Worm (Caenorhabditis elegans): ENCODE results near the gene srt-41.

ce11 chrV:1803043-1803442 is at the start of gene srt-41:
- no peak for TF ChIP-seq R02D3.7 (tag; optimal IDR thresholded peaks at IDR 0.05)
- TF ChIP-seq tbx-2 (tag; optimal IDR thresholded peaks at IDR 0.05) = no peak
- TF ChIP-seq nhr-11 (tag; optimal IDR thresholded peaks at IDR 0.05) = no peak
- no peak for TF ChIP-seq nhr-28 (tag; optimal IDR thresholded peaks at IDR 0.05)
- TF ChIP-seq ztf-11 (tag; optimal IDR thresholded peaks at IDR 0.05) = no peak
- no peak for TF ChIP-seq skn-1 (tag; optimal IDR thresholded peaks at IDR 0.05)
- no peak for TF ChIP-seq ama-1 (optimal IDR thresholded peaks at IDR 0.05)
- TF ChIP-seq mdl-1 (tag; optimal IDR thresholded peaks at IDR 0.05) = no peak
- TF ChIP-seq ceh-16 (tag; optimal IDR thresholded peaks at IDR 0.05) = no peak
- no peak for TF ChIP-seq zag-1 (tag; optimal IDR thresholded peaks at IDR 0.05)
- no peak for TF ChIP-seq egl-5 (tag; optimal IDR thresholded peaks at IDR 0.05)
- TF ChIP-seq nhr-237 (tag; optimal IDR thresholded peaks at IDR 0.05) = no peak
